Fruit fly (Drosophila melanogaster): ENCODE measurements around the gene Dip-C.

Dip-C gene

DNA sequence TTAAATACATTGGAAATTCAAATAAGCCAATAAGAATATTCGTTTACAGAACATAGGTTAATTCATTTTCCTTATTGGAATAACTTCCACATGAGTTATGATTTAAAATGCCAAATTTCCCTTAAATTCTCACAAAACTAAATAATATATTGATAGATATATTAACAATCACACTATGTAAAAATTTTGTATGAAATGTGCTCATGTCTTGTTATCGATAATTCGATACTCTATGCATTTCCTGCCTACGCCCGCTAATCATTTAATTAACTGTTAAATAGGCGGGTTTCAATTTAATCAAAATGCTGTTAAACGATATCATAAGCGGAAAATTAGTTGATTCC, 12.7 kb upstream of the Dip-C start, which contains the start of gene NANS (continued):
- 0 out of 2 replicates have a peak, but pooled peaks have one; percentile 27 for TF ChIP-seq unc-4 (GFP tag; IDR thresholded peaks at IDR 0.05; ENCODE audit: partially characterized antibody)
- peak; percentile 34 for TF ChIP-seq CG15514 (GFP tag; optimal IDR thresholded peaks at IDR 0.05)
- TF ChIP-seq gsb-n (tag; optimal IDR thresholded peaks at IDR 0.05) = no peak
- TF ChIP-seq CG2712 (tag; optimal IDR thresholded peaks at IDR 0.05) = no peak
- no peak for TF ChIP-seq Med (GFP tag)
- TF ChIP-seq trem (tag; optimal IDR thresholded peaks at IDR 0.05) = no peak
- TF ChIP-seq lbe (GFP tag; optimal IDR thresholded peaks at IDR 0.05) = peak; percentile 17
- no peak for TF ChIP-seq Rfx (GFP tag; IDR thresholded peaks at IDR 0.05)
- peak; percentile 9 for TF ChIP-seq Fer3 (tag; optimal IDR thresholded peaks at IDR 0.05)
- TF ChIP-seq CG17361 (GFP tag; IDR thresholded peaks at IDR 0.05) = peak; percentile 20
- no peak for TF ChIP-seq Abd-B (GFP tag; optimal IDR thresholded peaks at IDR 0.05)
- TF ChIP-seq Dp (GFP tag; optimal IDR thresholded peaks at IDR 0.05) = peak; percentile 27
- TF ChIP-seq tna (GFP tag; IDR thresholded peaks at IDR 0.05; ENCODE audit: partially characterized antibody) = 0 out of 2 replicates have a peak, but pooled peaks have one; percentile 31
- TF ChIP-seq E2f2 (GFP tag; IDR thresholded peaks at IDR 0.05) = peak; percentile 57
- no peak for TF ChIP-seq p53 (GFP tag; optimal IDR thresholded peaks at IDR 0.05)
- TF ChIP-seq grau (tag; optimal IDR thresholded peaks at IDR 0.05) = no peak
- TF ChIP-seq Dll (GFP tag; IDR thresholded peaks at IDR 0.05; ENCODE audit: partially characterized antibody) = peak; percentile 44; the same call in 1 of the 4 replicates
- TF ChIP-seq Scr (GFP tag; IDR thresholded peaks at IDR 0.05; ENCODE audit: partially characterized antibody) = peak; percentile 47; the same call in 1 of the 2 replicates
- TF ChIP-seq CG6765 (GFP tag; optimal IDR thresholded peaks at IDR 0.05) = peak; percentile 3
- TF ChIP-seq CG14710 (tag; optimal IDR thresholded peaks at IDR 0.05) = peak; percentile 5
- 0 out of 2 replicates have a peak, but pooled peaks have one; percentile 4 for TF ChIP-seq inv (GFP tag; IDR thresholded peaks at IDR 0.05; ENCODE audit: partially characterized antibody)
- TF ChIP-seq CG14050 (GFP tag; IDR thresholded peaks at IDR 0.05) = no peak
- no peak for TF ChIP-seq fd96Cb (tag; optimal IDR thresholded peaks at IDR 0.05)
- TF ChIP-seq CG14667 (GFP tag; IDR thresholded peaks at IDR 0.05) = no peak

DNA sequence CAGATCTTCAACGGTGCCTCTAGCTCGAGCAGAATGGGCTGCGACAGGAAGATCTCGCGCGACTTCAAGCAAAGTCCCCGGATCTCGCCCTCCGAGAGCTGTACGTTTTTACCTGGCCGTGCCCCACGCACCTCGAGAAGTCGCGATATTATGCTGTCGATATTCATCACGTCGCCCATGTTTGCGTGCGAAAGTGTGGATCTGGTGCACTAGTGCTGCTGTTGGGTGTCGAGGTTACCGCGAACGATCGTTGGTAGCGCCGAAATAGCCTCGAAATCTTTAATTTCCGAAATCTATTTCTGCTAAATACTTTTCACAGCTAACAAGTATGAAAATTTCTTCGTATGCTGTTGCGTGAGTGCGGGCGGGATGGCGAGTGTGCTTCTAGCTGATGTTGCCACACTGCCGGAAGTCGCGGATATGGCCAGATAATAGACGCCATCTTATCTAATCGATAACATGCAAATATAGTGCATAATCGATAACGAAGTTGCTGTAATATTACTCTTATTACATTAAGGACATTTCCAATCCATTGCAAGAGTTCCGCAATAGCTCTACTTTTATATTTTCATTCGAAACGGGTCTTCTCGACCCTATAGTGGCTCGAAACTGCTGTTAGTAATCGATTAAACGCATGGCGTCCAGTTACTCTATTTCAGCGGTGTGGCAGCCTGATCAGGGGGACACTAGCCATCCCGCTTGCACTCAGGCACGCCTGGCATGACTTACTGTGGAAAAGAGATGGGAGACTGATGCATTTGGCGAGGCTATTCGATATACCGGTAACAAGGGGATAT, 12.2 kb upstream of the Dip-C start, which contains the start of gene Pp1-87B:
Pp1-87B (minus strand) TSS at position 408 of the 800 bp plus-strand sequence.
- TF ChIP-seq CG8089 (GFP tag; optimal IDR thresholded peaks at IDR 0.05) = no peak
- TF ChIP-seq hth (optimal IDR thresholded peaks at IDR 0.05) = no peak
- TF ChIP-seq nmo (GFP tag; optimal IDR thresholded peaks at IDR 0.05) = peak; percentile 72
- no peak for TF ChIP-seq Oaz (GFP tag; IDR thresholded peaks at IDR 0.05)
- TF ChIP-seq bcd (GFP tag; optimal IDR thresholded peaks at IDR 0.05) = peak; percentile 15
- no peak for TF ChIP-seq ac (GFP tag; optimal IDR thresholded peaks at IDR 0.05)
- TF ChIP-seq CG11456 (GFP tag; IDR thresholded peaks at IDR 0.05) = no peak
- TF ChIP-seq sr (GFP tag; IDR thresholded peaks at IDR 0.05) = no peak
- no peak for TF ChIP-seq wor (GFP tag; IDR thresholded peaks at IDR 0.05)
- TF ChIP-seq nom (GFP tag; optimal IDR thresholded peaks at IDR 0.05) = no peak
- no peak for TF ChIP-seq h (optimal IDR thresholded peaks at IDR 0.05)
- TF ChIP-seq Lpt (GFP tag; optimal IDR thresholded peaks at IDR 0.05) = no peak
- no peak for TF ChIP-seq dimm (GFP tag; IDR thresholded peaks at IDR 0.05)
- TF ChIP-seq ab (GFP tag; optimal IDR thresholded peaks at IDR 0.05) = no peak
- no peak for TF ChIP-seq CG7372 (GFP tag; IDR thresholded peaks at IDR 0.05)
- TF ChIP-seq Med (GFP tag) = peak; percentile 76
- TF ChIP-seq CG32767 (GFP tag; IDR thresholded peaks at IDR 0.05) = no peak
- no peak for TF ChIP-seq CG1602 (GFP tag; optimal IDR thresholded peaks at IDR 0.05)
- no peak for TF ChIP-seq CG10565 (GFP tag; optimal IDR thresholded peaks at IDR 0.05)
- peak; percentile 77 for TF ChIP-seq pzg (GFP tag; optimal IDR thresholded peaks at IDR 0.05)
- TF ChIP-seq Hand (GFP tag; optimal IDR thresholded peaks at IDR 0.05) = no peak
- TF ChIP-seq Doc2 (GFP tag; IDR thresholded peaks at IDR 0.05) = no peak
- peak; percentile 74 for TF ChIP-seq Myb (GFP tag; optimal IDR thresholded peaks at IDR 0.05)
- no peak for TF ChIP-seq Doc3 (GFP tag; IDR thresholded peaks at IDR 0.05; ENCODE audit: partially characterized antibody)
- TF ChIP-seq CG10267 (tag; optimal IDR thresholded peaks at IDR 0.05) = peak; percentile 16
- TF ChIP-seq E2f1 (GFP tag; IDR thresholded peaks at IDR 0.05) = no peak
- TF ChIP-seq sd (tag; optimal IDR thresholded peaks at IDR 0.05) = no peak
